Fruit fly (Drosophila melanogaster): ENCODE results near the gene tos.

Gene tos

DNA sequence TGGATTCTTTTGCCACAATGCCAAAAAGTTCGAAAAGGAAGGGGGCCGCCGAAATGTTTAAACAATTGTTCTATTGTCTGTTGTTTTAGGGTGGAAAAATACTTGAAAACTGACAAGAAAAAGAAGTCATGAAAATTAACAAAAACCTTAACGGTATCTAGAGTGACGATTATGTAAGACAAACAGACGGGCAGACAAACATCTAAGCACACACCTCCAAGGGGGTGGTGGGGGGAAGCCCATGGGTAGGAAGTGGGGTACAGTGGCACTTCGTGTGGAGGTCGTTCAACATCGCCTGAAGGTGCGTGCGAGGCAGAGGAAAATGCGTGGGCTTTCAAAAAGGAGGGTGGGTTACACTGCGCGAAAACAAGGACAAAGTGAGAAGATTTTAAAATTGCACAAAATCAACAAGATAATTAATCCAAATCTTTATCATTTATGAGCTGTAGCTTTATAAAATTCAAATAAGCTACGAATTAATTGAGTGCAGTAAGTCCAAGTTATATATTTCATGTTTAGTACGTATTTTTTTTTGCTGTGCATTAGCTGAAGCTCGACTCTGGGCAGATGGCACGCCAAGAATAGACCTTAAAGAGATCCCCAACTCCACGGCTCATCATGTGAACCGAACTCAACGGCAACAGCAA is 35.6 kb upstream of the tos start (continued):
- TF ChIP-seq CG7357 (GFP tag; IDR thresholded peaks at IDR 0.05) (no peak), Lim3 (GFP tag; IDR thresholded peaks at IDR 0.05) (no peak), CG31224 (GFP tag; IDR thresholded peaks at IDR 0.05) (no peak), dysf (GFP tag; IDR thresholded peaks at IDR 0.05) (0 out of 3 replicates have a peak, but pooled peaks have one; percentile 34), B-H2 (GFP tag; optimal IDR thresholded peaks at IDR 0.05) (no peak), CG17912 (GFP tag; optimal IDR thresholded peaks at IDR 0.05) (no peak), CG13424 (tag; optimal IDR thresholded peaks at IDR 0.05) (no peak), caup (GFP tag; optimal IDR thresholded peaks at IDR 0.05; ENCODE audit: severe bottlenecking) (peak; percentile 18), CG2875 (GFP tag; optimal IDR thresholded peaks at IDR 0.05) (peak; percentile 45), fd102C (GFP tag; optimal IDR thresholded peaks at IDR 0.05) (no peak), toy (GFP tag; IDR thresholded peaks at IDR 0.05) (no peak), lilli (GFP tag; optimal IDR thresholded peaks at IDR 0.05) (no peak), fru (optimal IDR thresholded peaks at IDR 0.05) (no peak), cg (GFP tag; optimal IDR thresholded peaks at IDR 0.05) (no peak), Xrp1 (GFP tag; IDR thresholded peaks at IDR 0.05) (peak; percentile 39; the same call in 1 of the 2 replicates), CG10267 (tag; optimal IDR thresholded peaks at IDR 0.05) (no peak), Bteb2 (GFP tag; optimal IDR thresholded peaks at IDR 0.05) (no peak), CG10147 (GFP tag; optimal IDR thresholded peaks at IDR 0.05) (no peak), Rx (GFP tag; IDR thresholded peaks at IDR 0.05) (no peak), org-1 (GFP tag; optimal IDR thresholded peaks at IDR 0.05) (no peak), CG2712 (tag; optimal IDR thresholded peaks at IDR 0.05) (peak; percentile 31), D19B (GFP tag; optimal IDR thresholded peaks at IDR 0.05) (no peak), CG2116 (GFP tag; optimal IDR thresholded peaks at IDR 0.05) (no peak), MTF-1 (GFP tag; optimal IDR thresholded peaks at IDR 0.05; ENCODE audit: borderline replicate concordance) (peak; percentile 5), CG4820 (GFP tag; optimal IDR thresholded peaks at IDR 0.05) (no peak), Elba2 (GFP tag; optimal IDR thresholded peaks at IDR 0.05) (no peak), Dek (tag; optimal IDR thresholded peaks at IDR 0.05) (no peak), CG8359 (GFP tag; optimal IDR thresholded peaks at IDR 0.05; ENCODE audit: borderline replicate concordance) (no peak), Oli (tag; optimal IDR thresholded peaks at IDR 0.05) (no peak), bab2 (GFP tag; optimal IDR thresholded peaks at IDR 0.05) (no peak), Nf-YA (GFP tag; IDR thresholded peaks at IDR 0.05) (0 out of 2 replicates have a peak, but pooled peaks have one; percentile 18), CG6765 (GFP tag; optimal IDR thresholded peaks at IDR 0.05) (no peak), Eip74EF (GFP tag; optimal IDR thresholded peaks at IDR 0.05) (no peak), prd (optimal IDR thresholded peaks at IDR 0.05) (no peak), prd (GFP tag; IDR thresholded peaks at IDR 0.05) (no peak), esg (GFP tag; conservative IDR thresholded peaks at IDR 0.05) (no peak), dmrt99B (tag; optimal IDR thresholded peaks at IDR 0.05) (no peak), slou (GFP tag; optimal IDR thresholded peaks at IDR 0.05) (no peak), CG1233 (GFP tag; optimal IDR thresholded peaks at IDR 0.05) (no peak), psq (GFP tag; optimal IDR thresholded peaks at IDR 0.05) (no peak), CG4328 (GFP tag; optimal IDR thresholded peaks at IDR 0.05) (no peak), Optix (GFP tag; IDR thresholded peaks at IDR 0.05) (no peak), amos (GFP tag; IDR thresholded peaks at IDR 0.05; ENCODE audit: partially characterized antibody) (no peak), sens-2 (GFP tag; IDR thresholded peaks at IDR 0.05) (no peak), wdn (GFP tag; IDR thresholded peaks at IDR 0.05) (no peak), sqz (GFP tag; optimal IDR thresholded peaks at IDR 0.05) (no peak), klu (GFP tag; IDR thresholded peaks at IDR 0.05) (no peak), CG7556 (GFP tag; optimal IDR thresholded peaks at IDR 0.05) (no peak), dati (GFP tag; IDR thresholded peaks at IDR 0.05) (no peak), sim (GFP tag; IDR thresholded peaks at IDR 0.05) (no peak), fu2 (GFP tag; optimal IDR thresholded peaks at IDR 0.05) (no peak)

Measured in whole organism, embryonic.